Fruit fly (Drosophila melanogaster): ENCODE measurements around the gene CG9784.

CG9784 gene

dm6 chrX:16593418-16593817, 5.6 kb downstream of the CG9784 start, which contains the start of the genes SMC3 and Ubc7 (continued):
- TF ChIP-seq Nf-YC (tag; optimal IDR thresholded peaks at IDR 0.05): peak; percentile 6
- peak; percentile 33 for TF ChIP-seq lbe (GFP tag; optimal IDR thresholded peaks at IDR 0.05)
- TF ChIP-seq Hr39 (optimal IDR thresholded peaks at IDR 0.05): no peak
- TF ChIP-seq tna (GFP tag; IDR thresholded peaks at IDR 0.05; ENCODE audit: partially characterized antibody): peak; percentile 91
- TF ChIP-seq CG7271 (tag; optimal IDR thresholded peaks at IDR 0.05): no peak
- TF ChIP-seq pzg (GFP tag; optimal IDR thresholded peaks at IDR 0.05): peak; percentile 28
- TF ChIP-seq pan (optimal IDR thresholded peaks at IDR 0.05): no peak
- no peak for TF ChIP-seq pan (GFP tag; optimal IDR thresholded peaks at IDR 0.05 in 1 of 2, IDR thresholded peaks at IDR 0.05 in 1 of 2)
- TF ChIP-seq CG13894 (tag; optimal IDR thresholded peaks at IDR 0.05): no peak
- peak; percentile 82 for TF ChIP-seq amos (GFP tag; IDR thresholded peaks at IDR 0.05; ENCODE audit: partially characterized antibody)
- TF ChIP-seq CG12391 (tag; optimal IDR thresholded peaks at IDR 0.05): peak; percentile 41
- no peak for TF ChIP-seq CG2199 (GFP tag; IDR thresholded peaks at IDR 0.05)
- peak; percentile 94 for TF ChIP-seq Dll (GFP tag; IDR thresholded peaks at IDR 0.05; ENCODE audit: partially characterized antibody)
- peak; percentile 53 for TF ChIP-seq CG8290 (GFP tag; optimal IDR thresholded peaks at IDR 0.05)
- TF ChIP-seq CG8290 (tag; optimal IDR thresholded peaks at IDR 0.05): no peak
- peak; percentile 38 for TF ChIP-seq CG10267 (tag; optimal IDR thresholded peaks at IDR 0.05)
- no peak for TF ChIP-seq CG13775 (GFP tag; optimal IDR thresholded peaks at IDR 0.05)
- no peak for TF ChIP-seq ssp (GFP tag; IDR thresholded peaks at IDR 0.05)
- peak; percentile 88 for TF ChIP-seq inv (GFP tag; IDR thresholded peaks at IDR 0.05; ENCODE audit: partially characterized antibody)
- peak; percentile 45 for TF ChIP-seq trem (tag; optimal IDR thresholded peaks at IDR 0.05)
- TF ChIP-seq sna (GFP tag; IDR thresholded peaks at IDR 0.05; ENCODE audit: partially characterized antibody): peak; percentile 92
- TF ChIP-seq CG2129 (GFP tag; IDR thresholded peaks at IDR 0.05; ENCODE audit: partially characterized antibody): peak; percentile 74
- TF ChIP-seq dmrt99B (tag; optimal IDR thresholded peaks at IDR 0.05): no peak
- peak; percentile 98 for TF ChIP-seq CG14860 (GFP tag; IDR thresholded peaks at IDR 0.05; ENCODE audit: partially characterized antibody)
- no peak for TF ChIP-seq CG4424 (GFP tag; optimal IDR thresholded peaks at IDR 0.05)
- TF ChIP-seq row (GFP tag; IDR thresholded peaks at IDR 0.05): 0 out of 3 replicates have a peak, but pooled peaks have one; percentile 17
- TF ChIP-seq CG16813 (GFP tag; IDR thresholded peaks at IDR 0.05; ENCODE audit: partially characterized antibody): peak; percentile 95
- TF ChIP-seq schlank (tag; optimal IDR thresholded peaks at IDR 0.05): no peak
- no peak for TF ChIP-seq hth (optimal IDR thresholded peaks at IDR 0.05)
- TF ChIP-seq bbx (GFP tag; IDR thresholded peaks at IDR 0.05; ENCODE audit: partially characterized antibody): peak; percentile 81
- TF ChIP-seq CG42726 (GFP tag; IDR thresholded peaks at IDR 0.05; ENCODE audit: partially characterized antibody): peak; percentile 68; the same call in 1 of the 2 replicates
- no peak for TF ChIP-seq Tbp (GFP tag; optimal IDR thresholded peaks at IDR 0.05)
- TF ChIP-seq YL-1 (GFP tag; optimal IDR thresholded peaks at IDR 0.05): peak; percentile 56
- no peak for TF ChIP-seq Gug (GFP tag; IDR thresholded peaks at IDR 0.05)
- TF ChIP-seq HmgD (GFP tag; optimal IDR thresholded peaks at IDR 0.05): no peak
- peak; percentile 18 for TF ChIP-seq Ets97D (GFP tag; optimal IDR thresholded peaks at IDR 0.05)
- TF ChIP-seq run (tag; optimal IDR thresholded peaks at IDR 0.05): no peak
- peak; percentile 90 for TF ChIP-seq CG2116 (GFP tag; optimal IDR thresholded peaks at IDR 0.05)
- peak; percentile 86; the same call in 2 of the 3 replicates for TF ChIP-seq knrl (GFP tag; IDR thresholded peaks at IDR 0.05; ENCODE audit: partially characterized antibody)
- TF ChIP-seq Myb (GFP tag; optimal IDR thresholded peaks at IDR 0.05): peak; percentile 5
- no peak for TF ChIP-seq zf30C (GFP tag; optimal IDR thresholded peaks at IDR 0.05)
- no peak for TF ChIP-seq gce (GFP tag; IDR thresholded peaks at IDR 0.05)
- peak; percentile 70 for TF ChIP-seq Med (GFP tag)
- peak; percentile 79 for TF ChIP-seq CG14710 (tag; optimal IDR thresholded peaks at IDR 0.05)
- peak; percentile 49 for TF ChIP-seq CG30020 (tag; optimal IDR thresholded peaks at IDR 0.05)
- TF ChIP-seq vnd (GFP tag; IDR thresholded peaks at IDR 0.05; ENCODE audit: partially characterized antibody): peak; percentile 96
- TF ChIP-seq nerfin-2 (GFP tag; IDR thresholded peaks at IDR 0.05; ENCODE audit: partially characterized antibody): peak; percentile 97
- TF ChIP-seq CG7963 (GFP tag; IDR thresholded peaks at IDR 0.05; ENCODE audit: partially characterized antibody): peak; percentile 86
- peak; percentile 65 for TF ChIP-seq CG3995 (GFP tag; optimal IDR thresholded peaks at IDR 0.05)
- TF ChIP-seq CG9437 (GFP tag; optimal IDR thresholded peaks at IDR 0.05): peak; percentile 14
